Fruit fly (Drosophila melanogaster): ENCODE measurements around the gene CG32576.
A peak's percentile ranks its signal among the peaks of the same experiment; 100 is the strongest.

CG32576 gene

dm6 chrX:16323063-16323462, 34.7 kb upstream of the CG32576 start, which contains the start of the genes CG9917 and CG32579 (continued):
- TF ChIP-seq bbx (GFP tag; IDR thresholded peaks at IDR 0.05; ENCODE audit: partially characterized antibody) (peak; percentile 90), CG4707 (GFP tag; optimal IDR thresholded peaks at IDR 0.05) (no peak), caup (GFP tag; optimal IDR thresholded peaks at IDR 0.05; ENCODE audit: severe bottlenecking) (no peak), CG14965 (GFP tag; optimal IDR thresholded peaks at IDR 0.05; ENCODE audit: borderline replicate concordance) (no peak), CG13287 (GFP tag; IDR thresholded peaks at IDR 0.05; ENCODE audit: partially characterized antibody) (peak; percentile 85), CG13624 (GFP tag; optimal IDR thresholded peaks at IDR 0.05) (no peak), ab (GFP tag; optimal IDR thresholded peaks at IDR 0.05) (no peak), CG11093 (GFP tag; IDR thresholded peaks at IDR 0.05) (no peak), gcm2 (GFP tag; optimal IDR thresholded peaks at IDR 0.05) (no peak), CG13775 (GFP tag; optimal IDR thresholded peaks at IDR 0.05) (no peak), CG3995 (GFP tag; optimal IDR thresholded peaks at IDR 0.05) (peak; percentile 80), row (GFP tag; IDR thresholded peaks at IDR 0.05) (peak; percentile 47; the same call in 1 of the 3 replicates), pan (optimal IDR thresholded peaks at IDR 0.05) (no peak), pan (GFP tag; optimal IDR thresholded peaks at IDR 0.05 in 1 of 2, IDR thresholded peaks at IDR 0.05 in 1 of 2) (no peak), CkIIα-i1 (GFP tag; IDR thresholded peaks at IDR 0.05) (no peak), nerfin-2 (GFP tag; IDR thresholded peaks at IDR 0.05; ENCODE audit: partially characterized antibody) (peak; percentile 78), bab2 (GFP tag; optimal IDR thresholded peaks at IDR 0.05) (no peak), CG1792 (GFP tag; optimal IDR thresholded peaks at IDR 0.05) (no peak), fd64A (GFP tag; optimal IDR thresholded peaks at IDR 0.05) (no peak), CG31441 (GFP tag; IDR thresholded peaks at IDR 0.05) (no peak), Pdp1 (GFP tag; optimal IDR thresholded peaks at IDR 0.05) (peak in 1 of 2 experiments; percentile 6), Neu2 (GFP tag; optimal IDR thresholded peaks at IDR 0.05; ENCODE audit: borderline replicate concordance) (peak; percentile 69), CG42726 (GFP tag; IDR thresholded peaks at IDR 0.05; ENCODE audit: partially characterized antibody) (peak; percentile 72; the same call in 1 of the 2 replicates), kni (GFP tag; optimal IDR thresholded peaks at IDR 0.05) (no peak), stwl (tag; optimal IDR thresholded peaks at IDR 0.05) (peak; percentile 70), CG14860 (GFP tag; IDR thresholded peaks at IDR 0.05; ENCODE audit: partially characterized antibody) (peak; percentile 68; the same call in 2 of the 3 replicates), zen (tag; optimal IDR thresholded peaks at IDR 0.05) (peak; percentile 23), CG17186 (GFP tag; optimal IDR thresholded peaks at IDR 0.05) (peak; percentile 20), twi (tag; optimal IDR thresholded peaks at IDR 0.05) (no peak), slou (GFP tag; optimal IDR thresholded peaks at IDR 0.05) (no peak), vvl (GFP tag; IDR thresholded peaks at IDR 0.05) (peak; percentile 47; the same call in 1 of the 2 replicates), knrl (GFP tag; IDR thresholded peaks at IDR 0.05; ENCODE audit: partially characterized antibody) (peak; percentile 76), CG7372 (GFP tag; IDR thresholded peaks at IDR 0.05) (no peak), CG34224 (GFP tag; IDR thresholded peaks at IDR 0.05; ENCODE audit: partially characterized antibody) (peak; percentile 81), CG33213 (GFP tag; optimal IDR thresholded peaks at IDR 0.05) (peak; percentile 18), BEAF-32 (GFP tag; optimal IDR thresholded peaks at IDR 0.05) (peak; percentile 76), CG34376 (GFP tag; optimal IDR thresholded peaks at IDR 0.05) (peak; percentile 13), CG18262 (tag; optimal IDR thresholded peaks at IDR 0.05) (no peak), CG3065 (GFP tag; optimal IDR thresholded peaks at IDR 0.05) (no peak), NFAT (GFP tag; IDR thresholded peaks at IDR 0.05) (peak; percentile 34; the same call in 1 of the 2 replicates), Side (GFP tag; optimal IDR thresholded peaks at IDR 0.05) (no peak), CG17359 (tag; optimal IDR thresholded peaks at IDR 0.05) (no peak), bcd (GFP tag; optimal IDR thresholded peaks at IDR 0.05) (no peak), CG30020 (tag; optimal IDR thresholded peaks at IDR 0.05) (peak; percentile 28), mld (GFP tag; IDR thresholded peaks at IDR 0.05; ENCODE audit: partially characterized antibody) (peak; percentile 71; the same call in 2 of the 3 replicates), sens (GFP tag) (peak; percentile 72), CG3847 (GFP tag; IDR thresholded peaks at IDR 0.05) (0 out of 2 replicates have a peak, but pooled peaks have one; percentile 19), CG12071 (GFP tag; optimal IDR thresholded peaks at IDR 0.05) (no peak), CG7987 (GFP tag; optimal IDR thresholded peaks at IDR 0.05) (no peak)
